Worm (Caenorhabditis elegans) whole organism, L4 larva: Measurements from ENCODE around the gene srj-19.
"Not testable (repeated sequence)": the region's sequence is repeated elsewhere in the genome, so short reads cannot be mapped to it uniquely, and the experiment has no call there.

Source experiments
- ces-1 ChIP-seq: fragments of 150-350 bp; sonication (generic microtip); optimal IDR thresholded peaks from 4 replicates; lab custom pipeline; 2014; ENCODE audit warnings: missing biosample characterization, missing genetic modification reagents, missing genetic modification characterization
- mep-1 ChIP-seq: fragments of 150-350 bp; sonication (generic microtip); optimal IDR thresholded peaks from 3 replicates; lab custom pipeline; 2014; ENCODE audit warnings: missing biosample characterization, missing genetic modification characterization
- nhr-11 ChIP-seq: fragments of 150-350 bp; optimal IDR thresholded peaks from 2 replicates; lab custom pipeline; 2014; ENCODE audit warnings: missing biosample characterization, missing genetic modification characterization

ce11 chrV:2598830-2599229 lies 28.3 kb upstream of the srj-19 start, which contains the start of gene F53E10.5:
- TF ChIP-seq mep-1 (tag; lab: Kevin White, UChicago); nhr-11 (tag; lab: Kevin White, UChicago); ces-1 (GFP tag; lab: Kevin White, UChicago): not testable (repeated sequence)
